Fruit fly (Drosophila melanogaster): Measurements from ENCODE around the gene CG9259.

CG9259 gene

dm6 chr2L:21052783-21053463 is 36.3 kb upstream of the CG9259 start, which contains the start of gene Itgbn (continued):
- TF ChIP-seq ssp (GFP tag; IDR thresholded peaks at IDR 0.05), result no peak
- TF ChIP-seq Hmr (GFP tag; optimal IDR thresholded peaks at IDR 0.05), result no peak
- no peak for TF ChIP-seq CG7987 (GFP tag; optimal IDR thresholded peaks at IDR 0.05)
- no peak for TF ChIP-seq CG8290 (GFP tag; optimal IDR thresholded peaks at IDR 0.05)
- no peak for TF ChIP-seq CG8290 (tag; optimal IDR thresholded peaks at IDR 0.05)
- no peak for TF ChIP-seq CG2889 (GFP tag; IDR thresholded peaks at IDR 0.05)
- no peak for TF ChIP-seq CG10959 (GFP tag; IDR thresholded peaks at IDR 0.05)
- no peak for TF ChIP-seq Tbp (GFP tag; optimal IDR thresholded peaks at IDR 0.05)
- no peak for TF ChIP-seq Dip2 (GFP tag; IDR thresholded peaks at IDR 0.05)
- TF ChIP-seq CG17359 (tag; optimal IDR thresholded peaks at IDR 0.05), result peak; percentile 8
- peak; percentile 29 for TF ChIP-seq sqz (GFP tag; optimal IDR thresholded peaks at IDR 0.05)
- TF ChIP-seq exex (tag; optimal IDR thresholded peaks at IDR 0.05), result peak; percentile 61
- TF ChIP-seq eve (GFP tag; optimal IDR thresholded peaks at IDR 0.05), result peak in 1 of 2 experiments; percentile 40
- TF ChIP-seq zen (tag; optimal IDR thresholded peaks at IDR 0.05), result peak; percentile 3
- peak; percentile 4 for TF ChIP-seq ac (GFP tag; optimal IDR thresholded peaks at IDR 0.05)
- TF ChIP-seq CG15479 (GFP tag; optimal IDR thresholded peaks at IDR 0.05), result peak; percentile 58
- TF ChIP-seq cwo (GFP tag; optimal IDR thresholded peaks at IDR 0.05), result peak; percentile 45
- no peak for TF ChIP-seq p53 (GFP tag; optimal IDR thresholded peaks at IDR 0.05)
- TF ChIP-seq mirr (GFP tag; optimal IDR thresholded peaks at IDR 0.05), result peak; percentile 38
- peak; percentile 54 for TF ChIP-seq sd (tag; optimal IDR thresholded peaks at IDR 0.05)
- TF ChIP-seq slou (GFP tag; optimal IDR thresholded peaks at IDR 0.05), result no peak
- no peak; the same call in 1 of the 2 replicates for TF ChIP-seq chm (GFP tag; IDR thresholded peaks at IDR 0.05)
- TF ChIP-seq tll (GFP tag; optimal IDR thresholded peaks at IDR 0.05), result peak; percentile 28
- peak; percentile 20 for TF ChIP-seq gro (GFP tag; optimal IDR thresholded peaks at IDR 0.05)
- peak; percentile 44 for TF ChIP-seq CG1832 (GFP tag; optimal IDR thresholded peaks at IDR 0.05)
- TF ChIP-seq CG2202 (tag; optimal IDR thresholded peaks at IDR 0.05), result no peak
- TF ChIP-seq Ptx1 (GFP tag; IDR thresholded peaks at IDR 0.05), result no peak
- TF ChIP-seq ash1 (GFP tag; optimal IDR thresholded peaks at IDR 0.05), result no peak
- 0 out of 2 replicates have a peak, but pooled peaks have one; percentile 35 for TF ChIP-seq CG10321 (GFP tag; IDR thresholded peaks at IDR 0.05)
- no peak for TF ChIP-seq tap (tag; optimal IDR thresholded peaks at IDR 0.05)
- TF ChIP-seq Dek (tag; optimal IDR thresholded peaks at IDR 0.05), result no peak

dm6 chr2L:21053623-21054022 is 35.6 kb upstream of the CG9259 start:
- no peak for TF ChIP-seq zen (tag; optimal IDR thresholded peaks at IDR 0.05)
- TF ChIP-seq CG4820 (GFP tag; optimal IDR thresholded peaks at IDR 0.05), result no peak
- TF ChIP-seq GATAe (GFP tag; conservative IDR thresholded peaks at IDR 0.05), result peak; percentile 48
- TF ChIP-seq CG3407 (GFP tag; optimal IDR thresholded peaks at IDR 0.05), result no peak
- peak; percentile 33 for TF ChIP-seq grn (GFP tag; optimal IDR thresholded peaks at IDR 0.05)
- TF ChIP-seq Aef1 (GFP tag; IDR thresholded peaks at IDR 0.05), result peak; percentile 34; the same call in 1 of the 3 replicates
- TF ChIP-seq caup (GFP tag; optimal IDR thresholded peaks at IDR 0.05; ENCODE audit: severe bottlenecking), result peak; percentile 1
- TF ChIP-seq CG34376 (GFP tag; optimal IDR thresholded peaks at IDR 0.05), result peak; percentile 34
- TF ChIP-seq exex (tag; optimal IDR thresholded peaks at IDR 0.05), result peak; percentile 80
- peak; percentile 38 for TF ChIP-seq lab (GFP tag; optimal IDR thresholded peaks at IDR 0.05)
- TF ChIP-seq eve (GFP tag; optimal IDR thresholded peaks at IDR 0.05), result peak in 1 of 2 experiments; percentile 29
- TF ChIP-seq CG1529 (GFP tag; optimal IDR thresholded peaks at IDR 0.05), result no peak
- peak; percentile 69 for TF ChIP-seq mirr (GFP tag; optimal IDR thresholded peaks at IDR 0.05)
- TF ChIP-seq H15 (GFP tag; IDR thresholded peaks at IDR 0.05), result no peak
- peak; percentile 43; the same call in 1 of the 2 replicates for TF ChIP-seq crol (GFP tag; IDR thresholded peaks at IDR 0.05)
- TF ChIP-seq sens (GFP tag), result peak; percentile 75
- peak; percentile 30 for TF ChIP-seq CG10543 (GFP tag; optimal IDR thresholded peaks at IDR 0.05)
- peak; percentile 71 for TF ChIP-seq sug (tag; optimal IDR thresholded peaks at IDR 0.05)

Measured in whole organism, embryonic.